Worm (Caenorhabditis elegans) whole organism, midembryonic: ENCODE measurements around the gene spp-19.

Experiments
- ref-1 ChIP-seq: fragments of 200-800 bp; sonication (Bioruptor generic); conservative IDR thresholded peaks from 2 replicates; pipeline ENCODE4 v1.3.6; 2022; ENCODE audit warnings: missing genetic modification reagents, missing genetic modification characterization, missing compliant biosample characterization
- ztf-29 ChIP-seq: fragments of 200-800 bp; sonication (Bioruptor generic); IDR thresholded peaks from 2 replicates; pipeline ENCODE4 v1.3.6; 2022; ENCODE audit warnings: missing genetic modification reagents, missing genetic modification characterization, missing compliant biosample characterization

DNA sequence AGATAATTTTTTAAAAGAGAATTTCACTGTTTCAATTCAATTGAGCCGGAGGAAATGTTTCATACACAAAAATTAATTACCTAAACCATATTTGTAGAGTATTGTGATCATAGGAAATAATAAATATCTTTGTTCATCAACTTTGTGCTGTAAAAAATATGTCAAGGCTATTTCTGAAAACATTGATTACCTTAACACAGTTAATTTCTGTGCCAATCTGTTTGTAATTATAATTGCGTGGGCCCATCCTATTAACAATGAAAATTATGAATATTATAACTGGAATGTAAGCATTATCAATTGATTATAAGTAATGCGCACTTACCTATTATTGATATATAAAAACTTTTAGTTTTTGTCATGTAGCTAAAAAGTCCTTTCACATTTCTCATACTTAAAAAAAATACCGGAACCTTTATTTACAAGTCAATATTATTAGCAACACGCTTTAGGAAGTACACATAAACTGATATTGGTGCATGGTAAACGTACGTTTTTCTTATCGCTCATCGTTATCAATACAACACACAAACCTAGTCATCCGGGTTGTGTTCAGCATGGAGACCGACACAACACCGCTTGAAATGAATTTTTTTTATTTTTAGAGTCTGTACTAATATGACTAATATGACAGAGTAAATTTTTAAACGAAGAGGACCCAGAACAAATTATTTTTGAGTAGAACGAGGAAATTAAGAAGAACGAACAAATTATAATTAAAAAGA lies 14.1 kb upstream of the spp-19 start, which contains the start of gene fut-2:
- TF ChIP-seq ref-1 (GFP tag; lab: Robert Waterston, UW): no peak
- no peak for TF ChIP-seq ztf-29
